Worm (Caenorhabditis elegans) whole organism, L2 larva: Measurements from ENCODE around the gene F14D7.12.

Experiments
- dmd-4 ChIP-seq: sonication (generic microtip); optimal IDR thresholded peaks from 2 replicates; lab custom pipeline; 2017; ENCODE audit warnings: missing biosample characterization, missing genetic modification characterization
- elt-3 ChIP-seq: sonication (generic microtip); optimal IDR thresholded peaks from 2 replicates; lab custom pipeline; 2017; ENCODE audit warnings: missing biosample characterization, missing genetic modification characterization
- mdl-1 ChIP-seq, 2 experiments: fragments of 150-350 bp in 1 of 2; sonication (generic microtip) in 1 of 2; optimal IDR thresholded peaks; 2 replicates each; lab custom pipeline; 2017; ENCODE audit warnings: missing biosample characterization in 2 of 2, missing genetic modification characterization in 2 of 2
- nhr-11 ChIP-seq: fragments of 150-350 bp; optimal IDR thresholded peaks from 2 replicates; lab custom pipeline; 2014; ENCODE audit warnings: missing biosample characterization, missing genetic modification characterization
- nhr-237 ChIP-seq: fragments of 150-350 bp; optimal IDR thresholded peaks from 2 replicates; lab custom pipeline; 2014; ENCODE audit warnings: missing biosample characterization, missing genetic modification characterization
- snpc-4 ChIP-seq: fragments of 150-350 bp; optimal IDR thresholded peaks from 2 replicates; lab custom pipeline; 2014; ENCODE audit warnings: missing biosample characterization, missing genetic modification characterization
- unc-62 ChIP-seq: fragments of 150-350 bp; optimal IDR thresholded peaks from 2 replicates; lab custom pipeline; 2014; ENCODE audit warnings: missing biosample characterization, missing genetic modification reagents, missing genetic modification characterization
- ztf-4 ChIP-seq: fragments of 150-350 bp; optimal IDR thresholded peaks from 2 replicates; lab custom pipeline; 2014; ENCODE audit warnings: missing biosample characterization, missing genetic modification characterization

DNA sequence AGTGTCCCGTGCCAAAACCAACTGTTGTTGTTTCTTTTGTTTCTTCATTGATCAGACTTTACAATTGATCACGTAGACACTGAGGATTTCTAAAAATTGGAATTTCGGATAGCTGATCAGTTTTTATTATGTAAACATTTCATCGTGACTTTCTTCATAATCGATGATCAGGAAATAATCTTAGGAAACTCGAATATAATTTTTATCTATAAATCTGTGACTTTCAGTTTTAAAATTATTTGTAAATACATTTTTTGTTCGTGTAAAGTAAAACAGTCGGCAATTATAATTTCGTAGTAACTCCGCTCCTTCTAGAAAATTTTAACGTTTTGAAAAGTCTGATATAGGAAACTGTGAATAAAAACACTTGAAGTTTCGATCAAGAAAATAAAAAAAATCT lies 29.1 kb upstream of the F14D7.12 start, which contains the start of gene F40G12.5:
- TF ChIP-seq unc-62 (GFP tag; lab: Kevin White, UChicago): no peak
- TF ChIP-seq dmd-4 (tag; lab: Kevin White, UChicago): no peak
- TF ChIP-seq snpc-4: no peak
- no peak for TF ChIP-seq nhr-11 (tag; lab: Kevin White, UChicago)
- TF ChIP-seq elt-3 (tag; lab: Kevin White, UChicago): no peak
- TF ChIP-seq ztf-4 (tag; lab: Kevin White, UChicago): no peak
- TF ChIP-seq mdl-1 (tag; optimal IDR thresholded peaks at IDR 0.05; lab: Kevin White, UChicago): no peak
- no peak for TF ChIP-seq nhr-237 (tag; lab: Kevin White, UChicago)
